Worm (Caenorhabditis elegans) whole organism, midembryonic: ENCODE measurements around the gene C05C10.7.

Experiments used
- T22C8.4 ChIP-seq: fragments of 200-800 bp; sonication (Bioruptor generic); IDR thresholded peaks from 2 replicates; pipeline ENCODE4 v1.3.6; 2022; ENCODE audit warnings: missing genetic modification characterization, missing compliant biosample characterization
- cog-1 ChIP-seq: sonication (generic microtip); optimal IDR thresholded peaks from 2 replicates; lab custom pipeline; 2016; ENCODE audit warnings: missing genetic modification characterization, missing compliant biosample characterization
- flt-1 ChIP-seq: fragments of 200-800 bp; sonication (Bioruptor generic); IDR thresholded peaks from 2 replicates; pipeline ENCODE4 v1.3.6; 2022; ENCODE audit warnings: missing genetic modification characterization, missing compliant biosample characterization
- klf-2 ChIP-seq: fragments of 200-800 bp; sonication (Bioruptor generic); conservative IDR thresholded peaks from 2 replicates; pipeline ENCODE4 v1.3.6; 2022; ENCODE audit warnings: missing genetic modification reagents, missing genetic modification characterization, missing compliant biosample characterization
- med-1 ChIP-seq: sonication (generic microtip); optimal IDR thresholded peaks from 2 replicates; lab custom pipeline; 2017; ENCODE audit warnings: missing genetic modification characterization, mild to moderate bottlenecking, missing compliant biosample characterization, antibody characterized with exemption, missing genetic modification reagents; ENCODE audit not compliant: insufficient read depth
- ref-1 ChIP-seq: fragments of 200-800 bp; sonication (Bioruptor generic); conservative IDR thresholded peaks from 2 replicates; pipeline ENCODE4 v1.3.6; 2022; ENCODE audit warnings: missing genetic modification reagents, missing genetic modification characterization, missing compliant biosample characterization
- tab-1 ChIP-seq: fragments of 200-800 bp; sonication (Bioruptor generic); IDR thresholded peaks from 2 replicates; pipeline ENCODE4 v1.3.6; 2022; ENCODE audit warnings: missing genetic modification characterization, missing compliant biosample characterization
- ztf-23 ChIP-seq: fragments of 200-800 bp; sonication (Bioruptor generic); IDR thresholded peaks from 2 replicates; pipeline ENCODE4 v1.3.6; 2022; ENCODE audit warnings: missing genetic modification reagents, missing genetic modification characterization, missing compliant biosample characterization
- ztf-29 ChIP-seq: fragments of 200-800 bp; sonication (Bioruptor generic); IDR thresholded peaks from 2 replicates; pipeline ENCODE4 v1.3.6; 2022; ENCODE audit warnings: missing genetic modification reagents, missing genetic modification characterization, missing compliant biosample characterization

- TF ChIP-seq T22C8.4 (GFP tag; lab: Robert Waterston, UW) = no peak
- no peak for TF ChIP-seq cog-1 (tag; lab: Kevin White, UChicago)
- no peak for TF ChIP-seq ref-1
- TF ChIP-seq flt-1 = no peak
- no peak for TF ChIP-seq klf-2 (GFP tag; lab: Robert Waterston, UW)
- no peak for TF ChIP-seq med-1
- TF ChIP-seq ztf-29 = no peak
- no peak for TF ChIP-seq ztf-23
- no peak for TF ChIP-seq tab-1 (GFP tag; lab: Robert Waterston, UW)
These were observed 3.1 kb downstream of the C05C10.7 start for ce11 chrII:9935664-9936063.
